Fruit fly (Drosophila melanogaster) whole organism, adult: ENCODE results near the gene CG42269.
A peak's percentile ranks its signal among the peaks of the same experiment; 100 is the strongest.

Experiments
- CG11617 ChIP-seq: fragments of 200-800 bp; sonication (Bioruptor generic); optimal IDR thresholded peaks from 2 replicates; lab custom pipeline; 2017; ENCODE audit warnings: mild to moderate bottlenecking, missing biosample characterization, missing genetic modification reagents, missing genetic modification characterization
- CG12768 ChIP-seq: fragments of 200-800 bp; sonication (Bioruptor generic); optimal IDR thresholded peaks from 2 replicates; lab custom pipeline; 2017; ENCODE audit warnings: missing biosample characterization, missing genetic modification characterization, mild to moderate bottlenecking, moderate library complexity, missing genetic modification reagents
- CG14711 ChIP-seq: fragments of 200-800 bp; sonication (Bioruptor generic); optimal IDR thresholded peaks from 2 replicates; lab custom pipeline; 2018; ENCODE audit warnings: missing biosample characterization, mild to moderate bottlenecking, missing genetic modification characterization, moderate library complexity
- CG1620 ChIP-seq: fragments of 200-800 bp; sonication (Bioruptor generic); optimal IDR thresholded peaks from 2 replicates; lab custom pipeline; 2016; ENCODE audit warnings: missing biosample characterization, missing genetic modification characterization
- CG5204 ChIP-seq: fragments of 200-800 bp; sonication (Bioruptor generic); optimal IDR thresholded peaks from 2 replicates; lab custom pipeline; 2016; ENCODE audit warnings: missing biosample characterization, missing genetic modification characterization
- CG7045 ChIP-seq: fragments of 200-800 bp; sonication (Bioruptor generic); optimal IDR thresholded peaks from 2 replicates; lab custom pipeline; 2017; ENCODE audit warnings: missing biosample characterization, mild to moderate bottlenecking, missing genetic modification characterization
- Clk ChIP-seq: fragments of 200-800 bp; sonication (Bioruptor generic); optimal IDR thresholded peaks from 2 replicates; lab custom pipeline; 2017; ENCODE audit warnings: missing biosample characterization, missing genetic modification characterization
- Crg-1 ChIP-seq: fragments of 200-800 bp; sonication (Bioruptor generic); optimal IDR thresholded peaks from 2 replicates; lab custom pipeline; 2016; ENCODE audit warnings: missing biosample characterization, missing genetic modification characterization
- Hr96 ChIP-seq: fragments of 200-800 bp; sonication (Bioruptor generic); optimal IDR thresholded peaks from 2 replicates; lab custom pipeline; 2016; ENCODE audit warnings: missing biosample characterization, missing genetic modification characterization
- Mnt ChIP-seq: fragments of 200-800 bp; sonication (Bioruptor generic); optimal IDR thresholded peaks from 2 replicates; lab custom pipeline; 2016; ENCODE audit warnings: missing biosample characterization, mild to moderate bottlenecking, missing genetic modification characterization
- bab1 ChIP-seq: fragments of 200-800 bp; sonication (Bioruptor generic); optimal IDR thresholded peaks from 3 replicates; lab custom pipeline; 2019; ENCODE audit warnings: missing biosample characterization, mild to moderate bottlenecking, missing genetic modification characterization, moderate library complexity
- cic ChIP-seq: fragments of 200-800 bp; sonication (Bioruptor generic); optimal IDR thresholded peaks from 2 replicates; lab custom pipeline; 2017; ENCODE audit warnings: missing biosample characterization, mild to moderate bottlenecking, missing genetic modification characterization, moderate library complexity
- cnc ChIP-seq, 2 experiments: fragments of >200 bp; optimal IDR thresholded peaks; 2 replicates each; lab custom pipeline; 2017
- kay ChIP-seq: fragments of 200-800 bp; sonication (Bioruptor generic); peaks from one replicate; lab custom pipeline; 2016; ENCODE audit warnings: missing biosample characterization, missing genetic modification characterization, borderline replicate concordance
- ovo ChIP-seq: fragments of 200-800 bp; sonication (Bioruptor generic); optimal IDR thresholded peaks from 2 replicates; lab custom pipeline; 2016; ENCODE audit warnings: missing biosample characterization, missing genetic modification characterization
- pad ChIP-seq: fragments of 200-800 bp; sonication (Bioruptor generic); optimal IDR thresholded peaks from 3 replicates; lab custom pipeline; 2017; ENCODE audit warnings: missing biosample characterization, missing genetic modification characterization, mild to moderate bottlenecking, moderate library complexity, missing genetic modification reagents
- tj ChIP-seq: fragments of 200-800 bp; sonication (Bioruptor generic); optimal IDR thresholded peaks from 3 replicates; lab custom pipeline; 2017; ENCODE audit warnings: missing biosample characterization, mild to moderate bottlenecking, missing genetic modification characterization, moderate library complexity
- toe ChIP-seq: fragments of 200-800 bp; sonication (Bioruptor generic); optimal IDR thresholded peaks from 2 replicates; lab custom pipeline; 2016; ENCODE audit warnings: missing biosample characterization, missing genetic modification characterization

CG42269 gene

DNA sequence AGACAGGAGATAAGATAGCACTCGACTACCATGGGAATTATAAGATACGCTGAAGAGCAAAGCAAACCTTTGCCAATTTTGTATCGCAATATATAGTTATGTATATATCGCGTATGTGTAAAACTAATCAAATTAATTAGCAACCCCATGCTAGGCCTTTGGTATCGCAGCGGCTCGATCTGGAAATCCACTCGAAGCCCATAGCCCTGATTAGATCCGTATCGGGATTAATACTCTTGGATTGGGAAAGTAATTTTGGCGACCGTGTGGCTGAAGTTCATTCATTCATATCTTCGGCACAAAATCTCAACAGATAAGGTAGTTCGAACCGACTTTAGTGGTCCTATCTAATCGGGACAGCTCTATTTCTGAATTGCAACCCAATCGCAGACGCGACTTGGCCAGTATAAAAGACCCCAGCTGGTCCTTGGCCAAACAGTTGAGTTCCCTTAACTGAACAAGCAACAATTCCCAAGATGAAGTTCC, 27.3 kb upstream of the CG42269 start, which contains the start of gene Jon65Aiv:
Gene Jon65Aiv, plus strand, starts transcription at position 436 of the 486 bp plus-strand sequence.
- TF ChIP-seq pad (GFP tag; lab: Kevin White, UChicago) (no peak), cic (GFP tag; lab: Kevin White, UChicago) (peak; percentile 15), Crg-1 (GFP tag; lab: Kevin White, UChicago) (no peak)

DNA sequence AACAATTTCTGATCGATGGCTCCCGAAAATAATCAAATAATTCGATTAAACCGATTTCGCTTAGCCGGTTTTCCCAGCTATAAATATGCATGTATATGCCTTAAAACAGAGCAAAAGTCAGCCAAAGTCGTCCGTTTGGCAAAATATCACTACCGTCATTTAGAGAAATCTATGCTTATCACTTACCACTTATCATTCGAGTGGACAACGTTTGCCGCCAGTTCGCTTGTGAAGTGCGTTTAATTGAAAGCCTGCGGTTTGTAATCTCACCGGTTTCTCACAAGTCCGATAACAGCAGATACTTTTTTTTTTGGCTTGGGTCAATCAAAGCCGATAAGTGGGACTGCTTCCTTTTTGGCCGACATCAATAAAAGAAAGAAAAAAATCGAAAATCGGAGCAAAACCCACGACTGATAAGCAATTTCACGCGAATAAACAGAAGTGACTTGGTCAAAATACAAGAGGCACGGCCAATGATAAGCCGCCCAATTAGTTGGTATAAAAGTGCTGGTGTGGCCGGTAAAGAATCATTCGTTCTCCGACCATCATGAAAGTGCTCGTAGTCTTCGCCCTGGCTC, 15.8 kb upstream of the CG42269 start, which contains the start of gene Jon65Aiii:
Gene Jon65Aiii, plus strand, starts transcription at position 528 of the 578 bp plus-strand sequence.
- no peak for TF ChIP-seq Mnt (GFP tag; lab: Kevin White, UChicago)
- peak; percentile 57 for TF ChIP-seq cic (GFP tag; lab: Kevin White, UChicago)

DNA sequence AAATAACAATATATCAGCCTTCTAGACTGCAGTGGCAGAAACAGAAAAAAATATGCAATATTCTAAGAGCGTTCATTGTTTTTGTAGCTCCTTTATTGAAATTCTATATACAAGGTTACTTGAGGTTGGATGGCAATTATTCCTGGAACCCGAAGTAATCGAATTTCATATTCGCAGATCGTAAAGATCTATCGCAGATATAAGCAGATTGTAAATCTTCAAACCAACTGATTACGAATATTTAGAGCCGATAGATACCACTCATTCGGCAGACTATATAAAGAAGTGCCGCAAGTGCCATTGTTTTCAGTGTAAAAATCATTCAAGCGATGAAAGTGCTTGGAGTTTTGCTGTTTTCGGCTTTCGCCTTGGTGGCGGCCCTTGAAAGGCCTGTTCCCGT, 14.1 kb upstream of the CG42269 start, which contains the start of gene Jon65Aii:
Gene Jon65Aii, plus strand, starts transcription at position 301 of the 400 bp plus-strand sequence.
- TF ChIP-seq ovo (GFP tag; lab: Kevin White, UChicago) (no peak), Clk (GFP tag; lab: Kevin White, UChicago) (no peak), tj (no peak), cnc (optimal IDR thresholded peaks at IDR 0.05; lab: Kevin White, UChicago) (no peak), kay (GFP tag; lab: Kevin White, UChicago) (peak; percentile 8)

DNA sequence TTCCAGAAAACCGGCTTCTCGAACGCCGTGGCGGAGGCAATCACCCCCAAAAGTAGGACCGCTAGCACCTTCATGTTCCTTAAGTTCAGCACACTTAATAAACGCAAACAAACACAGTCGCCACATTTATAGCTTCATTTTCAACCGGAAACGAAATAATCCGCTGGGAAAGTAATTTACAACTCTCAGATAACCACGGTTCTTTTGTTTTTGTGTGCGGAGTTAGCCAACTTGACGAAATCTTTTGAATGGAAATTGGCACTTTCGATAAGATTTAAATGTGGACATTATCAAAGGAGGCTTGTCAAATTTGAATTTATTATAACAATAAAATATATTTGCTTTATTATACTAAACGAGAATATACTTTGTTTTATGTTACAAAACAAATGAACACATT, 11.8 kb upstream of the CG42269 start, which contains the start of gene Jon65Ai:
Gene Jon65Ai, minus strand, starts transcription at position 101 of the 400 bp plus-strand sequence.
- TF ChIP-seq CG11617 (GFP tag; lab: Kevin White, UChicago) (no peak), Hr96 (no peak)

DNA sequence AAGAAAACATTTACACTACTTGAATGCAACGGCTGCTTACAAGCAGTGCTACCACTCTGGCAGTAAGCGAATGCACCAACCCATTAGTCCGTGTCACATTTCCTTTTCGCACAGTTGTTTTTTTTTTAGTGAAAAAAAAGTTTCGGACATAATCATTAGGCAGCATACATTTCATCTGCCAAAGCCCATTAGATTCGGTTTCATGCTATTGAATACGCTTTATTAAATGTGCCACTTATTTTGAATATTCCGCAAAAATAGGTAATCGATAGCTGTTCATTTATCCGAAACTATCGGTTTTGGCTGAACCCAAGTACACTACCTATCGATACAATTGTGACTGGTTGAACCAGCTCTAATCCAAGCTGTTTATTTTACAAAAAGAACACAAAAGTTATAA, 11.3 kb upstream of the CG42269 start, which contains the start of gene tant:
Gene tant, plus strand, starts transcription at position 334 of the 400 bp plus-strand sequence.
- TF ChIP-seq bab1 (GFP tag; lab: Kevin White, UChicago): peak; percentile 19
- TF ChIP-seq CG7045 (GFP tag; lab: Kevin White, UChicago): no peak
- TF ChIP-seq Hr96: peak; percentile 11
- no peak for TF ChIP-seq cic (GFP tag; lab: Kevin White, UChicago)
- peak; percentile 3 for TF ChIP-seq ovo (GFP tag; lab: Kevin White, UChicago)
- no peak for TF ChIP-seq CG5204

DNA sequence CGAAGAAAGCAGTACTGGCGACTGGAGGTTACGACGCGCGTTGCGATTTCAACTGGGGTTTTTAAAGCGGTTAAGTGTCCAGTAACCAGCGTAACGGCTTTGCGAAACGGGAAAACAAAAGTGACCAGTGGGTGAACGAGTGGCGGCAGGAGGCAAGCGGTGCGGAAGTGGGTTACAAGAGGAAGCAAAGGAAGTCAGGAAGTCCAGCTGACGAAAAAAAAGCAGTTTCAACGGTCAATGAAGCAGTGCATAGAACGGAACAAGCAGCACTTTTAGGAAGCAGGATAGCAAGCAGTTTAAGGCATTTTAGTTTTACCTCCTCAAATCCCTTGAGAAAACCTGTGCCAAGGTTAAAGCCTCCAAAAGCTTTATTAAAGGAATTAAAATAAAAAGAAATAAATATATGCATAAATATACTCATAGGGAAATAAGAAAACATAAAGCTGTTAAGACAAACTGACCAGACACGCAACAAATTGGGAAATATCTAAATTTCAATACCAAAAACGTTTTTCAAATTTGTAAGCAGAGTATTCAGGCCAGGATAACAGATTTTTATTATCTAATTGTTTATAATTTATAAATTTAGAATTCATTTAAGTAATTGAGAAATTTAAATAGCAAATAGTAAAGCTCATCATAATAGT, 6.9 kb upstream of the CG42269 start, which contains the start of gene CG6592:
Gene CG6592, plus strand, starts transcription at position 597 of the 647 bp plus-strand sequence.
- TF ChIP-seq cic (GFP tag; lab: Kevin White, UChicago): no peak
- no peak for TF ChIP-seq bab1 (GFP tag; lab: Kevin White, UChicago)
- TF ChIP-seq CG5204: no peak
- no peak for TF ChIP-seq CG12768
- no peak for TF ChIP-seq CG11617 (GFP tag; lab: Kevin White, UChicago)
- no peak for TF ChIP-seq Clk (GFP tag; lab: Kevin White, UChicago)
- TF ChIP-seq Crg-1 (GFP tag; lab: Kevin White, UChicago): no peak
- TF ChIP-seq kay (GFP tag; lab: Kevin White, UChicago): no peak
- TF ChIP-seq tj: no peak
- no peak for TF ChIP-seq CG1620 (GFP tag; lab: Kevin White, UChicago)
- TF ChIP-seq toe (GFP tag; lab: Kevin White, UChicago): no peak

DNA sequence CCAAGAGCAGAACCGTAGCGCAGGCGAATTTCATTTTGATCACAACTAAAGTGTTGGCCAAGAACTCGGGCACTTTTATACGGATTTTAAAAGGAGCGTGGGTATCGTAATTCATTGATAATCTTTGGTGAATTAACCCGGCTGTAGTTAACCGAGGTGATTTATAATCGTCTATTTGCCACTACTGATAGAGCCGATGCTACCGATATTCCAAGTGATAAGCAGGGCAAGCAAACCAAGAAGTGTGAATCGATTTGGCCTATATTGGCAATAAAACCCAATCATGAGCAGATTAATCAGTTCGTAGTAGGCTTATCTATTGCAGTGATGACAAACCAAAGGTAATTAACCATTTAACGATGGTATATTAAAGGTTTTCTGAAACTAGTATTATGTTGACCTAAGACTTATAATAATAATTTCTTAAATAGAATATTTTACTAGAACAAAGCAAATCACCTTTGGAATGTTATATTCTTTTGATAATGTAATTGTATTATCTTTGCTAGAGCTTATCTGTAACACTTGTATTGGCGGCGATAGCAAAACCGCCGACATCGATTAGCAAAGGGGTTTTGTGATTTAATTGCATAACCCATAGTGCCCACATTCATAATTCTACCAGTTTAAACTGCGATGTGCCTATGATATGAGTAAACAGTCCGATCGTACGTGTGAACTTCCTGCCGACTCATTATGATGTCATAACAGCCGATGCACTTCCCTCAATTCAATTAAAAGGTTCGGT, 3.1 kb upstream of the CG42269 start, which contains the start of gene CG10472:
Gene CG10472, minus strand, starts transcription at position 51 of the 748 bp plus-strand sequence.
- peak; percentile 76 for TF ChIP-seq kay (GFP tag; lab: Kevin White, UChicago)
- TF ChIP-seq CG12768: peak; percentile 13
- TF ChIP-seq toe (GFP tag; lab: Kevin White, UChicago): no peak
- no peak for TF ChIP-seq CG14711 (tag; lab: Kevin White, UChicago)
- TF ChIP-seq cic (GFP tag; lab: Kevin White, UChicago): peak; percentile 82
- no peak for TF ChIP-seq ovo (GFP tag; lab: Kevin White, UChicago)
- no peak for TF ChIP-seq CG7045 (GFP tag; lab: Kevin White, UChicago)
- TF ChIP-seq CG1620 (GFP tag; lab: Kevin White, UChicago): no peak
- no peak for TF ChIP-seq cnc (optimal IDR thresholded peaks at IDR 0.05; lab: Kevin White, UChicago)

DNA sequence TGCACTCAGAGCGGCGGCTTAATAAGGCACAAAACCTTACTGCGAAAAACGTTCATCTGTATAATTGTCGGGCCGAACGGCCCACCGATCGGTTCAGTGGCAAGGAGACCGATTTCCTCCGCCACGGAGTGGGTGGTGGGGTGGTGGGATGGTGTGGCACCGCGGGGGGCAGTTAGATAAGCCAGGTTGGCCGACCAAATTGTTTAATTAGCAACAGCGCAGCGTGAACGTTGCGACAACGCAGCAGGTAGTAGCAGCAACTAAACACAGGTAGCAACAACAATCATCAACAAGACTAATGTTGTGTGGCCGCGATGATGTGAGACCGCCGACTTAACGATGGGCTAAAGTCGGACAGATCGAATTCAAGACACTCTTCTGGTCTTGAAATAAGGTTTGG, 2.1 kb downstream of the CG42269 start:
- TF ChIP-seq CG14711 (tag; lab: Kevin White, UChicago) (no peak), Clk (GFP tag; lab: Kevin White, UChicago) (no peak), kay (GFP tag; lab: Kevin White, UChicago) (no peak)
